Fruit fly (Drosophila melanogaster) Kc167 (cell line): ENCODE data around the gene aay.

Experiments used
- Sin3A ChIP-seq: fragments of >200 bp; optimal IDR thresholded peaks from 2 replicates; lab custom pipeline; 2018; ENCODE audit warnings: missing external identifiers
- h ChIP-seq: fragments of >200 bp; optimal IDR thresholded peaks from 3 replicates; lab custom pipeline; 2018; ENCODE audit warnings: missing external identifiers
- ttk ChIP-seq: sonication (Bioruptor generic); optimal IDR thresholded peaks from 2 replicates; lab custom pipeline; 2017; ENCODE audit warnings: missing external identifiers

DNA sequence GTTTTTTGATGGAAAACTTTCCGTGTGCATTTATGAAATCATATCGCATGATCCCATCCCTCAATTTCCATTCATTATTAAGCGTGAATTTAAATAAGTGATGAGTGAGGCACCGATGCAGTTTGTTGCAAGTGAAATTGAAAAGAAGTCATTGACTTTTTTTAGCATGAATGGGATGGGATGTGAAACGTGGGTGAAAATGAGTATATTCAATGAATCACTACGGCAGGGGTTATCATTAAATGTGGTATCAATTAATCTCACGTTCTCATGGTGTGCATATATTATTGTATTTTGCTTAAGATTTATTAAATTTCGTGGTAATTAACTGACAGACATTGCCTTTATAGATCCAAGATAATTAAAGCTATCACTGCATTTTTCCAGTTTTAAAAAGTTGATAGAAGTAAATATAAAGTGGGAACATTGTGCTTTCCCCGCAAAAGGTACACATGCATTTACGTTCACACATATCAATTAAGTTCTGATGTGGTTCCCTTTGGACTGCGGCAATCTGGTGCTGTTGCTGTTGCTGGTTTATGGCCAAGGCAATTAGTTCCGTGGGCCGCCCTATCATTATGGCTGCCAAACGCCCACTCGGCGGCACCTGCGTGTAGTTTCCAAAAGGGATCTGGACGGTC lies 31.6 kb upstream of the aay start:
- TF ChIP-seq h (no peak), Sin3A (lab: Kevin White, UChicago) (no peak), ttk (lab: Kevin White, UChicago) (no peak)
